Fruit fly (Drosophila melanogaster): ENCODE data around the gene kraken.

Gene kraken

dm6 chr2L:827516-828362 is 24.8 kb upstream of the kraken start (continued):
- TF ChIP-seq Sox15 (GFP tag; optimal IDR thresholded peaks at IDR 0.05) (no peak), fd59A (GFP tag; optimal IDR thresholded peaks at IDR 0.05) (no peak), svp (GFP tag) (peak; percentile 81), OdsH (GFP tag; optimal IDR thresholded peaks at IDR 0.05) (no peak), CG1621 (tag; optimal IDR thresholded peaks at IDR 0.05) (no peak), acj6 (GFP tag; optimal IDR thresholded peaks at IDR 0.05) (no peak), Sox102F (GFP tag; optimal IDR thresholded peaks at IDR 0.05) (no peak), dsx (GFP tag; optimal IDR thresholded peaks at IDR 0.05; ENCODE audit: poor library complexity, severe bottlenecking) (no peak), CG6163 (GFP tag; IDR thresholded peaks at IDR 0.05) (no peak), salr (GFP tag; optimal IDR thresholded peaks at IDR 0.05) (no peak), CG34406 (GFP tag; optimal IDR thresholded peaks at IDR 0.05) (peak; percentile 21), fkh (GFP tag; optimal IDR thresholded peaks at IDR 0.05) (peak; percentile 74), CG11762 (GFP tag; optimal IDR thresholded peaks at IDR 0.05; ENCODE audit: insufficient read depth) (no peak), Eip78C (GFP tag) (peak; percentile 73), achi (GFP tag; optimal IDR thresholded peaks at IDR 0.05) (no peak), CG6854 (GFP tag; optimal IDR thresholded peaks at IDR 0.05) (no peak), CG6792 (GFP tag; optimal IDR thresholded peaks at IDR 0.05) (peak; percentile 42), CG16779 (tag; optimal IDR thresholded peaks at IDR 0.05) (no peak), CG3919 (GFP tag; optimal IDR thresholded peaks at IDR 0.05) (no peak), Hr38 (GFP tag; optimal IDR thresholded peaks at IDR 0.05) (no peak), CG6276 (GFP tag; optimal IDR thresholded peaks at IDR 0.05) (no peak), Hr39 (GFP tag; optimal IDR thresholded peaks at IDR 0.05) (no peak), Ets96B (tag; optimal IDR thresholded peaks at IDR 0.05) (no peak), CG3032 (tag; optimal IDR thresholded peaks at IDR 0.05) (no peak)

dm6 chr2L:837989-838388 is 14.6 kb upstream of the kraken start:
- peak; percentile 67 for TF ChIP-seq CG6276 (GFP tag; optimal IDR thresholded peaks at IDR 0.05)
- peak; percentile 79 for TF ChIP-seq fd59A (GFP tag; optimal IDR thresholded peaks at IDR 0.05)
- peak; percentile 28 for TF ChIP-seq Ets21C (GFP tag; optimal IDR thresholded peaks at IDR 0.05)
- TF ChIP-seq CG11902 (GFP tag; optimal IDR thresholded peaks at IDR 0.05) = peak; percentile 12
- peak; percentile 27 for TF ChIP-seq CG11762 (GFP tag; optimal IDR thresholded peaks at IDR 0.05; ENCODE audit: insufficient read depth)
- TF ChIP-seq pdm3 (GFP tag; optimal IDR thresholded peaks at IDR 0.05) = peak; percentile 90
- peak; percentile 81 for TF ChIP-seq Eip78C (GFP tag)
- peak; percentile 93 for TF ChIP-seq eg (GFP tag; IDR thresholded peaks at IDR 0.05)
- peak; percentile 90 for TF ChIP-seq dac (GFP tag; optimal IDR thresholded peaks at IDR 0.05)
- peak; percentile 88 for TF ChIP-seq Eip75B (GFP tag; optimal IDR thresholded peaks at IDR 0.05)
- peak; percentile 66 for TF ChIP-seq achi (GFP tag; optimal IDR thresholded peaks at IDR 0.05)
- peak; percentile 92 for TF ChIP-seq CG8119 (GFP tag; IDR thresholded peaks at IDR 0.05)
- peak; percentile 88 for TF ChIP-seq Sox14 (GFP tag; optimal IDR thresholded peaks at IDR 0.05)
- TF ChIP-seq ss (GFP tag; optimal IDR thresholded peaks at IDR 0.05) = peak; percentile 18 to 54
- TF ChIP-seq CG10631 (GFP tag; optimal IDR thresholded peaks at IDR 0.05) = peak; percentile 82
- TF ChIP-seq CG6163 (GFP tag; IDR thresholded peaks at IDR 0.05) = peak; percentile 83
- no peak for TF ChIP-seq CG6854 (GFP tag; optimal IDR thresholded peaks at IDR 0.05)
- peak; percentile 77 for TF ChIP-seq net (GFP tag; optimal IDR thresholded peaks at IDR 0.05)
- TF ChIP-seq CG16779 (tag; optimal IDR thresholded peaks at IDR 0.05) = peak; percentile 79
- TF ChIP-seq dsx (GFP tag; optimal IDR thresholded peaks at IDR 0.05; ENCODE audit: poor library complexity, severe bottlenecking) = peak; percentile 33
- no peak for TF ChIP-seq OdsH (GFP tag; optimal IDR thresholded peaks at IDR 0.05)
- peak; percentile 92 for TF ChIP-seq CG32006 (GFP tag; optimal IDR thresholded peaks at IDR 0.05)
- TF ChIP-seq CG6808 (GFP tag; optimal IDR thresholded peaks at IDR 0.05) = peak; percentile 33
- no peak for TF ChIP-seq CG10669 (GFP tag; optimal IDR thresholded peaks at IDR 0.05)
- peak; percentile 72 for TF ChIP-seq Gug (GFP tag; IDR thresholded peaks at IDR 0.05)
- TF ChIP-seq Hr4 (GFP tag; optimal IDR thresholded peaks at IDR 0.05) = no peak
- TF ChIP-seq CG11294 (GFP tag; IDR thresholded peaks at IDR 0.05) = peak; percentile 67
- TF ChIP-seq vri (GFP tag; optimal IDR thresholded peaks at IDR 0.05) = peak; percentile 14
- peak; percentile 50 for TF ChIP-seq CG6792 (GFP tag; optimal IDR thresholded peaks at IDR 0.05)
- no peak for TF ChIP-seq Sox15 (GFP tag; optimal IDR thresholded peaks at IDR 0.05)
- TF ChIP-seq CG31627 (GFP tag; optimal IDR thresholded peaks at IDR 0.05) = peak; percentile 35
- peak; percentile 75 for TF ChIP-seq CG3919 (GFP tag; optimal IDR thresholded peaks at IDR 0.05)
- TF ChIP-seq fkh (GFP tag; optimal IDR thresholded peaks at IDR 0.05) = no peak
- TF ChIP-seq Ets96B (tag; optimal IDR thresholded peaks at IDR 0.05) = no peak
- TF ChIP-seq Lpt (GFP tag; optimal IDR thresholded peaks at IDR 0.05) = peak; percentile 88
- peak; percentile 74 for TF ChIP-seq esn (GFP tag; optimal IDR thresholded peaks at IDR 0.05)
- TF ChIP-seq CG4318 (GFP tag; optimal IDR thresholded peaks at IDR 0.05) = no peak

All from whole organism, prepupa.